Worm (Caenorhabditis elegans) whole organism, L1 larva: ENCODE results near the gene dhs-15.

Source experiments
- efl-1 ChIP-seq, 4 experiments: fragments of 150-350 bp; optimal IDR thresholded peaks in 3 of 4; peaks in 1 of 4; 1 replicate in 1 of 4; 2 replicates in 3 of 4; lab custom pipeline; 2014; ENCODE audit warnings: missing biosample characterization in 2 of 4, missing genetic modification characterization in 2 of 4, missing genetic modification reagents in 2 of 4
- elt-2 ChIP-seq: sonication (generic microtip); optimal IDR thresholded peaks from 2 replicates; lab custom pipeline; 2016; ENCODE audit warnings: missing genetic modification characterization, mild to moderate bottlenecking, inconsistent platforms, missing compliant biosample characterization, missing genetic modification reagents
- tbx-2 ChIP-seq: sonication (generic microtip); optimal IDR thresholded peaks from 2 replicates; lab custom pipeline; 2016; ENCODE audit warnings: missing genetic modification characterization, missing compliant biosample characterization
- zag-1 ChIP-seq: fragments of 150-350 bp; optimal IDR thresholded peaks from 2 replicates; lab custom pipeline; 2014; ENCODE audit warnings: missing biosample characterization, missing genetic modification characterization

DNA sequence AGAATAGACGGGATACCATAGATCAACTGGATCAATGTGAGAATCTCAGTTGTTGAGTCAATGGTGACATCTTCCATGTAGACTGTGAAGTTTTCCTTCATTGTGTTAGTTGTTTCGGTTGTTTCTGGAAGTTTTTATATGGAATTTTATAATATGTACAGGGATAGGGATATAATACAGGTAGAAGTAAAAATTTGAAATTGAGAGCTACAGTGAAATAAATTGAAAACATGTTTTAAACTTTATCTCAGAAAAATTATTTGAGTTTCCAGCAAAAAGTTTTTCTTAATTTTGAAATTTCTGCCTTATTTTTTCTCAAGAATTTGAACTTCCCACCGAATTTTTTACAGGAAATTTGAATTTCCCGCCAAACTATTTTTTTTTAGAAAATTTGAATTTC lies 27.4 kb downstream of the dhs-15 start, which contains the start of gene srg-62:
- TF ChIP-seq zag-1 (tag; lab: Kevin White, UChicago) (no peak), elt-2 (tag; lab: Kevin White, UChicago) (no peak), tbx-2 (tag; lab: Kevin White, UChicago) (no peak), efl-1 (optimal IDR thresholded peaks at IDR 0.05; lab: Kevin White, UChicago) (no peak), efl-1 (GFP tag; optimal IDR thresholded peaks at IDR 0.05 in 1 of 2; lab: Kevin White, UChicago) (no peak)
